Fruit fly (Drosophila melanogaster): ENCODE results near the gene Sh.

Gene Sh

dm6 chrX:18092810-18093222 is 29.8 kb upstream of the Sh start, which contains the start of gene RhoGAP16F (continued):
- TF ChIP-seq Doc2 (GFP tag; IDR thresholded peaks at IDR 0.05), result no peak
- TF ChIP-seq pita (GFP tag; optimal IDR thresholded peaks at IDR 0.05), result no peak
- no peak for TF ChIP-seq yki (optimal IDR thresholded peaks at IDR 0.05)
- TF ChIP-seq Ssrp (tag; optimal IDR thresholded peaks at IDR 0.05), result peak; percentile 82
- TF ChIP-seq ham (GFP tag; IDR thresholded peaks at IDR 0.05), result 0 out of 2 replicates have a peak, but pooled peaks have one; percentile 22
- no peak for TF ChIP-seq CG2129 (GFP tag; IDR thresholded peaks at IDR 0.05; ENCODE audit: partially characterized antibody)
- no peak for TF ChIP-seq br (optimal IDR thresholded peaks at IDR 0.05)
- TF ChIP-seq Bteb2 (GFP tag; optimal IDR thresholded peaks at IDR 0.05), result peak; percentile 71
- TF ChIP-seq CG6254 (GFP tag; optimal IDR thresholded peaks at IDR 0.05), result peak; percentile 56
- TF ChIP-seq CG16779 (GFP tag; IDR thresholded peaks at IDR 0.05), result 0 out of 2 replicates have a peak, but pooled peaks have one; percentile 24
- TF ChIP-seq ase (GFP tag; IDR thresholded peaks at IDR 0.05), result peak; percentile 49; the same call in 2 of the 3 replicates
- TF ChIP-seq chn (GFP tag; optimal IDR thresholded peaks at IDR 0.05), result peak; percentile 84
- no peak for TF ChIP-seq abd-A (tag; optimal IDR thresholded peaks at IDR 0.05)
- TF ChIP-seq CG14965 (GFP tag; optimal IDR thresholded peaks at IDR 0.05; ENCODE audit: borderline replicate concordance), result no peak
- TF ChIP-seq CG7987 (GFP tag; optimal IDR thresholded peaks at IDR 0.05), result peak; percentile 61
- peak; percentile 93 for TF ChIP-seq lilli (GFP tag; optimal IDR thresholded peaks at IDR 0.05)
- peak; percentile 71; the same call in 2 of the 3 replicates for TF ChIP-seq otp (GFP tag; IDR thresholded peaks at IDR 0.05)
- TF ChIP-seq CG15601 (tag; optimal IDR thresholded peaks at IDR 0.05), result peak; percentile 72
- no peak for TF ChIP-seq emc (GFP tag; optimal IDR thresholded peaks at IDR 0.05)
- no peak for TF ChIP-seq Dfd (GFP tag; optimal IDR thresholded peaks at IDR 0.05)
- TF ChIP-seq D19A (tag; optimal IDR thresholded peaks at IDR 0.05), result peak; percentile 94
- peak; percentile 79 for TF ChIP-seq Dip3 (GFP tag; optimal IDR thresholded peaks at IDR 0.05)
- peak; percentile 78 for TF ChIP-seq gro (GFP tag; optimal IDR thresholded peaks at IDR 0.05)
- peak; percentile 75 for TF ChIP-seq CG11085 (GFP tag; IDR thresholded peaks at IDR 0.05)
- TF ChIP-seq CG9817 (tag; optimal IDR thresholded peaks at IDR 0.05), result peak; percentile 79
- TF ChIP-seq Poxn (GFP tag; IDR thresholded peaks at IDR 0.05), result no peak
- peak; percentile 99 for TF ChIP-seq D19B (GFP tag; optimal IDR thresholded peaks at IDR 0.05)
- TF ChIP-seq B-H1 (GFP tag; IDR thresholded peaks at IDR 0.05), result peak; percentile 79
- peak; percentile 53; the same call in 1 of the 2 replicates for TF ChIP-seq Rx (GFP tag; IDR thresholded peaks at IDR 0.05)
- peak; percentile 74 for TF ChIP-seq HHEX (GFP tag; optimal IDR thresholded peaks at IDR 0.05)
- TF ChIP-seq Oaz (GFP tag; IDR thresholded peaks at IDR 0.05), result peak; percentile 71; the same call in 1 of the 2 replicates
- peak in 1 of 3 experiments; percentile 62 for TF ChIP-seq Stat92E (GFP tag; optimal IDR thresholded peaks at IDR 0.05)
- TF ChIP-seq gcm (GFP tag; optimal IDR thresholded peaks at IDR 0.05), result peak; percentile 76
- peak; percentile 72 for TF ChIP-seq CG2202 (tag; optimal IDR thresholded peaks at IDR 0.05)
- peak; percentile 97 for TF ChIP-seq CG10267 (tag; optimal IDR thresholded peaks at IDR 0.05)
- peak; percentile 77 for TF ChIP-seq CG14667 (GFP tag; IDR thresholded peaks at IDR 0.05)
- TF ChIP-seq NfI (GFP tag; optimal IDR thresholded peaks at IDR 0.05), result peak; percentile 80
- peak; percentile 78 for TF ChIP-seq ems (GFP tag; optimal IDR thresholded peaks at IDR 0.05)
- peak; percentile 55 for TF ChIP-seq CG17912 (GFP tag; optimal IDR thresholded peaks at IDR 0.05)
- TF ChIP-seq CG11696 (GFP tag; IDR thresholded peaks at IDR 0.05), result peak; percentile 44
- no peak for TF ChIP-seq hbn (GFP tag; IDR thresholded peaks at IDR 0.05; ENCODE audit: partially characterized antibody)
- TF ChIP-seq pros (GFP tag; optimal IDR thresholded peaks at IDR 0.05), result no peak
- peak; percentile 48 for TF ChIP-seq CG8089 (GFP tag; optimal IDR thresholded peaks at IDR 0.05)
- TF ChIP-seq inv (GFP tag; IDR thresholded peaks at IDR 0.05; ENCODE audit: partially characterized antibody), result no peak
- TF ChIP-seq CG5245 (GFP tag; optimal IDR thresholded peaks at IDR 0.05), result peak; percentile 72
- TF ChIP-seq H2.0 (GFP tag; IDR thresholded peaks at IDR 0.05), result peak; percentile 79
- TF ChIP-seq CG13287 (GFP tag; IDR thresholded peaks at IDR 0.05; ENCODE audit: partially characterized antibody), result no peak; the same call in 1 of the 2 replicates
- peak; percentile 77 for TF ChIP-seq CG12942 (GFP tag; optimal IDR thresholded peaks at IDR 0.05)
- TF ChIP-seq Awh (GFP tag; IDR thresholded peaks at IDR 0.05), result peak; percentile 67
- TF ChIP-seq CG32772 (GFP tag; IDR thresholded peaks at IDR 0.05), result peak; percentile 85
- peak; percentile 79 for TF ChIP-seq Myb (GFP tag; optimal IDR thresholded peaks at IDR 0.05)

All from whole organism, embryonic.